Fruit fly (Drosophila melanogaster) whole organism, embryonic: ENCODE data around the gene sob.

ENCODE experiments used
- ATbp ChIP-seq: fragments of 200-800 bp; sonication (Bioruptor generic); optimal IDR thresholded peaks from 2 replicates; lab custom pipeline; 2017; ENCODE audit warnings: missing biosample characterization, mild to moderate bottlenecking, missing genetic modification characterization, missing genetic modification reagents
- Ada2b ChIP-seq: fragments of 200-800 bp; sonication (Bioruptor generic); IDR thresholded peaks from 2 replicates; pipeline ENCODE4 v1.3.6; 2022; ENCODE audit warnings: missing biosample characterization, missing genetic modification characterization
- BEAF-32 ChIP-seq: fragments of 200-800 bp; sonication (Bioruptor generic); optimal IDR thresholded peaks from 3 replicates; lab custom pipeline; 2017; ENCODE audit warnings: missing biosample characterization, missing genetic modification characterization, mild to moderate bottlenecking, moderate library complexity, missing genetic modification reagents
- Bdp1 ChIP-seq: fragments of 200-800 bp; sonication (Bioruptor generic); optimal IDR thresholded peaks from 3 replicates; lab custom pipeline; 2016; ENCODE audit warnings: missing biosample characterization, missing genetic modification characterization
- C15 ChIP-seq: fragments of 200-800 bp; sonication (Bioruptor generic); IDR thresholded peaks from 3 replicates; pipeline ENCODE4 v1.3.6; 2022; ENCODE audit warnings: missing biosample characterization, missing genetic modification characterization
- CG10654 ChIP-seq: fragments of 200-800 bp; sonication (Bioruptor generic); optimal IDR thresholded peaks from 2 replicates; lab custom pipeline; 2016; ENCODE audit warnings: missing biosample characterization, missing genetic modification characterization
- CG11247 ChIP-seq: fragments of 200-800 bp; sonication (Bioruptor generic); IDR thresholded peaks from 2 replicates; pipeline ENCODE4 v1.3.6; 2022; ENCODE audit warnings: missing biosample characterization, missing genetic modification characterization
- CG12391 ChIP-seq: fragments of 200-800 bp; sonication (Bioruptor generic); optimal IDR thresholded peaks from 3 replicates; lab custom pipeline; 2018; ENCODE audit warnings: missing biosample characterization, mild to moderate bottlenecking, missing genetic modification characterization, moderate library complexity
- CG15269 ChIP-seq: fragments of 200-800 bp; sonication (Bioruptor generic); optimal IDR thresholded peaks from 2 replicates; lab custom pipeline; 2018; ENCODE audit warnings: missing biosample characterization, mild to moderate bottlenecking, missing genetic modification characterization, moderate library complexity
- CG17186 ChIP-seq: fragments of 200-800 bp; sonication (Bioruptor generic); optimal IDR thresholded peaks from 3 replicates; lab custom pipeline; 2017; ENCODE audit warnings: missing biosample characterization, missing genetic modification reagents, missing genetic modification characterization
- CG17328 ChIP-seq: fragments of 200-800 bp; sonication (Bioruptor generic); IDR thresholded peaks from 2 replicates; pipeline ENCODE4 v1.3.6; 2022; ENCODE audit warnings: missing biosample characterization, missing genetic modification characterization
- CG17802 ChIP-seq: fragments of 200-800 bp; sonication (Bioruptor generic); optimal IDR thresholded peaks from 2 replicates; lab custom pipeline; 2018; ENCODE audit warnings: missing biosample characterization, mild to moderate bottlenecking, missing genetic modification characterization, moderate library complexity
- CG17829 ChIP-seq: fragments of 200-800 bp; optimal IDR thresholded peaks from 2 replicates; lab custom pipeline; 2019; ENCODE audit warnings: missing biosample characterization, mild to moderate bottlenecking, missing genetic modification characterization, moderate library complexity
- CG2202 ChIP-seq: fragments of 200-800 bp; sonication (Bioruptor generic); optimal IDR thresholded peaks from 2 replicates; lab custom pipeline; 2018; ENCODE audit warnings: missing biosample characterization, mild to moderate bottlenecking, missing genetic modification characterization
- CG2712 ChIP-seq: fragments of 200-800 bp; optimal IDR thresholded peaks from 3 replicates; lab custom pipeline; 2019; ENCODE audit warnings: missing biosample characterization, mild to moderate bottlenecking, missing genetic modification characterization, moderate library complexity
- CG4424 ChIP-seq: fragments of 200-800 bp; sonication (Bioruptor generic); optimal IDR thresholded peaks from 3 replicates; lab custom pipeline; 2016; ENCODE audit warnings: missing biosample characterization, missing genetic modification characterization
- CG6654 ChIP-seq: fragments of 200-800 bp; sonication (Bioruptor generic); optimal IDR thresholded peaks from 2 replicates; lab custom pipeline; 2017; ENCODE audit warnings: missing biosample characterization, mild to moderate bottlenecking, missing genetic modification characterization
- CG7928 ChIP-seq: fragments of 200-800 bp; sonication (Bioruptor generic); optimal IDR thresholded peaks from 2 replicates; lab custom pipeline; 2017; ENCODE audit warnings: missing biosample characterization, mild to moderate bottlenecking, missing genetic modification characterization
- CTCF ChIP-seq: fragments of 200-800 bp; sonication (Bioruptor generic); optimal IDR thresholded peaks from 2 replicates; lab custom pipeline; 2017; ENCODE audit warnings: missing biosample characterization, mild to moderate bottlenecking, missing genetic modification characterization, moderate library complexity
- Dbx ChIP-seq: fragments of 200-800 bp; sonication (Bioruptor generic); IDR thresholded peaks from 3 replicates; pipeline ENCODE4 v1.3.6; 2022; ENCODE audit warnings: missing biosample characterization, missing genetic modification characterization
- Dek ChIP-seq: fragments of 200-800 bp; sonication (Bioruptor generic); optimal IDR thresholded peaks from 3 replicates; lab custom pipeline; 2019; ENCODE audit warnings: missing biosample characterization, mild to moderate bottlenecking, missing genetic modification characterization, moderate library complexity
- Elba2 ChIP-seq: fragments of 200-800 bp; sonication (Bioruptor generic); optimal IDR thresholded peaks from 3 replicates; lab custom pipeline; 2016; ENCODE audit warnings: missing biosample characterization, missing genetic modification characterization
- Fer1 ChIP-seq: fragments of 200-800 bp; sonication (Bioruptor generic); optimal IDR thresholded peaks from 2 replicates; lab custom pipeline; 2017; ENCODE audit warnings: missing biosample characterization, mild to moderate bottlenecking, missing genetic modification characterization
- Hey ChIP-seq: fragments of 200-800 bp; sonication (Bioruptor generic); optimal IDR thresholded peaks from 3 replicates; lab custom pipeline; 2018; ENCODE audit warnings: missing biosample characterization, mild to moderate bottlenecking, missing genetic modification characterization
- Meics ChIP-seq: fragments of 200-800 bp; sonication (Bioruptor generic); optimal IDR thresholded peaks from 2 replicates; lab custom pipeline; 2017; ENCODE audit warnings: missing biosample characterization, mild to moderate bottlenecking, missing genetic modification characterization
- Mrtf ChIP-seq: fragments of 200-800 bp; sonication (Bioruptor generic); IDR thresholded peaks from 3 replicates; pipeline ENCODE4 v1.3.6; 2022; ENCODE audit warnings: missing biosample characterization, missing genetic modification characterization
- Myb ChIP-seq: fragments of 200-800 bp; sonication (Bioruptor generic); optimal IDR thresholded peaks from 2 replicates; lab custom pipeline; 2016; ENCODE audit warnings: missing biosample characterization, missing genetic modification characterization
- Nf-YC ChIP-seq: fragments of 200-800 bp; optimal IDR thresholded peaks from 3 replicates; lab custom pipeline; 2019; ENCODE audit warnings: missing biosample characterization, mild to moderate bottlenecking, missing genetic modification characterization, moderate library complexity
- Ssrp ChIP-seq: fragments of 200-800 bp; sonication (Bioruptor generic); optimal IDR thresholded peaks from 2 replicates; lab custom pipeline; 2018; ENCODE audit warnings: missing biosample characterization, mild to moderate bottlenecking, missing genetic modification characterization, moderate library complexity
- ap ChIP-seq: fragments of 200-800 bp; sonication (Bioruptor generic); IDR thresholded peaks from 2 replicates; pipeline ENCODE4 v1.3.6; 2022; ENCODE audit warnings: missing biosample characterization, missing genetic modification characterization
- bowl ChIP-seq: fragments of 200-800 bp; sonication (Bioruptor generic); IDR thresholded peaks from 2 replicates; pipeline ENCODE4 v1.3.6; 2022; ENCODE audit warnings: missing biosample characterization, missing genetic modification characterization
- chif ChIP-seq, 2 experiments: fragments of 200-800 bp; sonication (Bioruptor generic); optimal IDR thresholded peaks; 3 replicates each; lab custom pipeline; 2016; ENCODE audit warnings: missing biosample characterization in 2 of 2, missing genetic modification characterization in 2 of 2
- croc ChIP-seq: fragments of 200-800 bp; sonication (Bioruptor generic); conservative IDR thresholded peaks from 3 replicates; pipeline ENCODE4 v1.3.6; 2022; ENCODE audit warnings: missing biosample characterization, missing genetic modification characterization
- dati ChIP-seq: fragments of 200-800 bp; sonication (Bioruptor generic); IDR thresholded peaks from 2 replicates; pipeline ENCODE4 v1.3.6; 2022; ENCODE audit warnings: missing biosample characterization, missing genetic modification characterization
- dysf ChIP-seq: fragments of 200-800 bp; sonication (Bioruptor generic); IDR thresholded peaks from 3 replicates; pipeline ENCODE4 v1.3.6; 2022; ENCODE audit warnings: missing biosample characterization, missing genetic modification characterization
- ewg ChIP-seq: fragments of 200-800 bp; sonication (Bioruptor generic); optimal IDR thresholded peaks from 3 replicates; lab custom pipeline; 2017; ENCODE audit warnings: mild to moderate bottlenecking, missing biosample characterization, missing genetic modification reagents, missing genetic modification characterization
- fd102C ChIP-seq: fragments of 200-800 bp; sonication (Bioruptor generic); optimal IDR thresholded peaks from 2 replicates; lab custom pipeline; 2018; ENCODE audit warnings: missing biosample characterization, mild to moderate bottlenecking, missing genetic modification characterization, moderate library complexity
- fd64A ChIP-seq: fragments of 200-800 bp; sonication (Bioruptor generic); optimal IDR thresholded peaks from 3 replicates; lab custom pipeline; 2018; ENCODE audit warnings: missing biosample characterization, mild to moderate bottlenecking, missing genetic modification characterization
- grn ChIP-seq: fragments of 200-800 bp; sonication (Bioruptor generic); optimal IDR thresholded peaks from 3 replicates; lab custom pipeline; 2017; ENCODE audit warnings: missing biosample characterization, missing genetic modification characterization
- gro ChIP-seq: fragments of 200-800 bp; sonication (Bioruptor generic); optimal IDR thresholded peaks from 2 replicates; lab custom pipeline; 2016; ENCODE audit warnings: missing biosample characterization, missing genetic modification characterization
- gsb-n ChIP-seq: fragments of 200-800 bp; sonication (Bioruptor generic); optimal IDR thresholded peaks from 3 replicates; lab custom pipeline; 2018; ENCODE audit warnings: missing biosample characterization, mild to moderate bottlenecking, missing genetic modification characterization
- ind ChIP-seq: fragments of 200-800 bp; sonication (Bioruptor generic); optimal IDR thresholded peaks from 3 replicates; lab custom pipeline; 2016; ENCODE audit warnings: missing biosample characterization, missing genetic modification characterization
- jing ChIP-seq: fragments of 200-800 bp; sonication (Bioruptor generic); optimal IDR thresholded peaks from 2 replicates; lab custom pipeline; 2018; ENCODE audit warnings: missing biosample characterization, mild to moderate bottlenecking, missing genetic modification characterization
- lbe ChIP-seq: fragments of 200-800 bp; sonication (Bioruptor generic); optimal IDR thresholded peaks from 2 replicates; lab custom pipeline; 2016; ENCODE audit warnings: missing biosample characterization, mild to moderate bottlenecking, missing genetic modification characterization
- maf-S ChIP-seq: fragments of 200-800 bp; sonication (Bioruptor generic); optimal IDR thresholded peaks from 2 replicates; lab custom pipeline; 2016; ENCODE audit warnings: missing biosample characterization, missing genetic modification characterization
- sc ChIP-seq, 3 experiments: fragments of >200 bp in 2 of 3; fragments of 200-800 bp in 1 of 3; sonication (Bioruptor generic) in 1 of 3; optimal IDR thresholded peaks; 2 replicates in 2 of 3; 3 replicates in 1 of 3; lab custom pipeline; 2017; ENCODE audit warnings: mild to moderate bottlenecking in 1 of 3, missing biosample characterization in 1 of 3, missing genetic modification characterization in 1 of 3, missing genetic modification reagents in 1 of 3
- sens ChIP-seq: fragments of 200-800 bp; sonication (Bioruptor generic); peaks from one replicate; lab custom pipeline; 2016; ENCODE audit warnings: missing biosample characterization, missing genetic modification characterization
- seq ChIP-seq: fragments of 200-800 bp; sonication (Bioruptor generic); IDR thresholded peaks from 2 replicates; pipeline ENCODE4 v1.3.6; 2022; ENCODE audit warnings: missing biosample characterization, missing genetic modification characterization
- sima ChIP-seq: fragments of 200-800 bp; sonication (Bioruptor generic); optimal IDR thresholded peaks from 2 replicates; lab custom pipeline; 2016; ENCODE audit warnings: missing biosample characterization, missing genetic modification characterization
- unpg ChIP-seq: fragments of 200-800 bp; sonication (Bioruptor generic); optimal IDR thresholded peaks from 3 replicates; lab custom pipeline; 2018; ENCODE audit warnings: missing biosample characterization, mild to moderate bottlenecking, missing genetic modification characterization, moderate library complexity
- yki ChIP-seq: fragments of >200 bp; optimal IDR thresholded peaks from 3 replicates; lab custom pipeline; 2018

Gene sob

dm6 chr2L:3569892-3570291, 10.7 kb downstream of the sob start (continued):
- TF ChIP-seq jing (GFP tag; lab: Kevin White, UChicago) (no peak), Myb (GFP tag; lab: Kevin White, UChicago) (no peak), Hey (tag; lab: Kevin White, UChicago) (no peak), maf-S (GFP tag; lab: Kevin White, UChicago) (no peak), CG10654 (GFP tag; lab: Kevin White, UChicago) (peak; percentile 2), sima (GFP tag; lab: Kevin White, UChicago) (no peak), ind (peak; percentile 21), sc (optimal IDR thresholded peaks at IDR 0.05; lab: Kevin White, UChicago) (no peak), sc (GFP tag; optimal IDR thresholded peaks at IDR 0.05; lab: Kevin White, UChicago) (no peak), BEAF-32 (GFP tag; lab: Kevin White, UChicago) (no peak), CG15269 (tag; lab: Kevin White, UChicago) (peak; percentile 45), Fer1 (GFP tag; lab: Kevin White, UChicago) (no peak), CG17802 (tag; lab: Kevin White, UChicago) (no peak), Bdp1 (GFP tag; lab: Kevin White, UChicago) (no peak), Meics (GFP tag; lab: Kevin White, UChicago) (peak; percentile 11), seq (GFP tag; lab: Robert Waterston, UW) (no peak), CG2202 (tag; lab: Kevin White, UChicago) (no peak), fd102C (no peak), Ada2b (GFP tag; lab: Robert Waterston, UW) (0 out of 2 replicates have a peak, but pooled peaks have one; percentile 21), grn (GFP tag; lab: Kevin White, UChicago) (no peak), CG6654 (GFP tag; lab: Kevin White, UChicago) (no peak), fd64A (GFP tag; lab: Kevin White, UChicago) (no peak), Nf-YC (tag; lab: Kevin White, UChicago) (no peak), Dbx (no peak), croc (GFP tag; lab: Robert Waterston, UW) (peak; percentile 32; the same call in 1 of the 3 replicates), bowl (GFP tag; lab: Robert Waterston, UW) (no peak), CG11247 (GFP tag; lab: Robert Waterston, UW) (no peak), C15 (no peak), ewg (no peak), Mrtf (GFP tag; lab: Robert Waterston, UW) (no peak), CTCF (no peak), Elba2 (GFP tag; lab: Kevin White, UChicago) (no peak), ATbp (GFP tag; lab: Kevin White, UChicago) (peak; percentile 12), gro (no peak)

dm6 chr2L:3567394-3567793, 13.2 kb downstream of the sob start:
- TF ChIP-seq ap (GFP tag; lab: Robert Waterston, UW) (no peak), sens (GFP tag; lab: Kevin White, UChicago) (peak; percentile 63)

- TF ChIP-seq CG7928 (GFP tag; lab: Kevin White, UChicago) (no peak), CG2712 (peak; percentile 75), dysf (GFP tag; lab: Robert Waterston, UW) (peak; percentile 43; the same call in 1 of the 3 replicates), CG17186 (GFP tag; lab: Kevin White, UChicago) (no peak), dati (0 out of 2 replicates have a peak, but pooled peaks have one; percentile 7), CG17328 (0 out of 2 replicates have a peak, but pooled peaks have one; percentile 49), yki (no peak), lbe (no peak), CG4424 (peak; percentile 54), Dek (no peak), sens (GFP tag; lab: Kevin White, UChicago) (peak; percentile 79), CG12391 (peak; percentile 43), Ssrp (tag; lab: Kevin White, UChicago) (peak; percentile 33), CG15269 (tag; lab: Kevin White, UChicago) (no peak), chif (GFP tag; optimal IDR thresholded peaks at IDR 0.05; lab: Kevin White, UChicago) (peak; percentile 14 to 68), unpg (GFP tag; lab: Kevin White, UChicago) (peak; percentile 47), CG17829 (tag; lab: Kevin White, UChicago) (peak; percentile 63), gsb-n (peak; percentile 41)
These were observed 14.0 kb downstream of the sob start for dm6 chr2L:3566532-3566931.
